Worm (Caenorhabditis elegans): Measurements from ENCODE around the gene cnnm-5.

The cnnm-5 gene

DNA sequence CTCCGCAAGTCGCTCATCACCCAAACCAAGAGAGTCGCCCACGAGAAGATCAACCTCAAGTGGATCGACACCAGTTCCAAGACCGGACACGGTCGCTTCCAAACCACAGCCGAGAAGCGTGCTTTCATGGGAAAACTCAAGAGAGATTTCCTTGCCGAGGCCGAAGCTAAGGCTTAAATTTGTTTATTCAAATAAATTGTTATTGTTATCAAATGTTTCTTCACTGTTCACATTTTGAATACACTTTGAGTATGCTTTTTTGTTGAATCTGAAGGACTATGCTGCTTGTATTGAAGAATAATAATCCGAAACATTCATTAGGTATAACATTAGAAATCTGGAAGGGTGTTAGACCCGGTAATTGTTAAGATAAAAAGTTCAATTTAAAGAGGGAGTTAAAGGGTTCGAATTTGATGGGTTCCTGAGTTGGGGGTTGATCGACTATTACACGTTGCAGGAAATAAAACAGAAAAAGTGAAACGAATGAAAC is 40.3 kb upstream of the cnnm-5 start (continued):
- TF ChIP-seq egl-27 (tag; optimal IDR thresholded peaks at IDR 0.05) (no peak), fkh-8 (tag; optimal IDR thresholded peaks at IDR 0.05) (no peak), nhr-12 (tag; optimal IDR thresholded peaks at IDR 0.05) (no peak), tbx-2 (tag; optimal IDR thresholded peaks at IDR 0.05) (no peak), Y116A8C.19 (tag; optimal IDR thresholded peaks at IDR 0.05; ENCODE audit: borderline replicate concordance) (no peak), lin-35 (GFP tag; optimal IDR thresholded peaks at IDR 0.05) (peak in 1 of 2 experiments; percentile 15), unc-130 (tag; optimal IDR thresholded peaks at IDR 0.05) (no peak), ztf-11 (tag; optimal IDR thresholded peaks at IDR 0.05) (no peak), ceh-90 (tag; optimal IDR thresholded peaks at IDR 0.05) (no peak), zag-1 (tag; optimal IDR thresholded peaks at IDR 0.05) (no peak), pqm-1 (tag; optimal IDR thresholded peaks at IDR 0.05) (no peak), nhr-11 (tag; optimal IDR thresholded peaks at IDR 0.05) (peak; percentile 25), lin-13 (GFP tag; optimal IDR thresholded peaks at IDR 0.05) (no peak), xbp-1 (tag; optimal IDR thresholded peaks at IDR 0.05) (peak; percentile 19), isw-1 (GFP tag; IDR thresholded peaks at IDR 0.05) (no peak), fos-1 (tag; optimal IDR thresholded peaks at IDR 0.05) (peak; percentile 66), tlp-1 (tag; optimal IDR thresholded peaks at IDR 0.05) (no peak), nhr-47 (tag; optimal IDR thresholded peaks at IDR 0.05) (peak; percentile 6), nhr-76 (tag; optimal IDR thresholded peaks at IDR 0.05) (no peak), nhr-90 (tag; optimal IDR thresholded peaks at IDR 0.05; ENCODE audit: poor library complexity) (peak; percentile 17), ceh-8 (GFP tag; optimal IDR thresholded peaks at IDR 0.05) (no peak), ama-1 (optimal IDR thresholded peaks at IDR 0.05) (peak; percentile 31)

DNA sequence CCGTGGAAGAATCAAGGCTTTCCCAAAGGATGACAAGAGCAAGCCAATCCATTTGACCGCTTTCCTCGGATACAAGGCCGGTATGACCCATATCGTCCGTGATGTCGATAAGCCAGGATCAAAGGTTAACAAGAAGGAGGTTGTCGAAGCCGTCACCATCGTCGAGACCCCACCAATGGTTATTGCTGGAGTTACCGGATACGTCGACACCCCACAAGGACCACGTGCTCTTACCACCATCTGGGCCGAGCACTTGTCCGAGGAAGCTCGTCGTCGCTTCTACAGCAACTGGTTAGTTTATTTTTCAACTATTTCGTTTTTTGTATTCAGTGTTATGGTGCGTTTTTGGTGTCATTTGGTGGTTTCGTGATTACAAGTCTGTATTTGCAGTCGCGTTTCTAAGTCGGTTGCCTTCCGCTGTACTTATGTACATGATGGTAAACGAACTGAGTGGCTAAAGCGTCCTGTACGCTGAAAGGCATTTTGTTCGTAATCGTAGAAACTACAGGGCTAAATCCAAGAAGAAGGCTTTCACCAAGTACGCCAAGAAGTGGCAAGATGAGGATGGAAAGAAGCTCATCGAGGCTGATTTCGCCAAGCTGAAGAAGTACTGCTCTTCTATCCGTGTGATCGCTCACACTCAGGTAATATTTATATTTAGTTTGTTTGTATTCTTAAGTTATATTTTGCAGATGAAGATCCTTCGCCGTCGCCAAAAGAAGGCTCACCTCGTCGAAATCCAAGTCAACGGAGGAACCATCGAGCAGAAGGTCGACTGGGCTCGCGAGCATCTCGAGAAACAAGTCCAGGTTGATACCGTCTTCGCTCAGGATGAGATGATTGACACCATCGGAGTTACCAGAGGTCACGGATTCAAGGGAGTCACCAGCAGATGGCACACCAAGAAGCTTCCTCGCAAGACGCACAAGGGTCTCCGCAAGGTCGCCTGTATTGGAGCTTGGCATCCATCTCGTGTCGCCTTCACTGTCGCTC is 39.2 kb upstream of the cnnm-5 start:
- TF ChIP-seq efl-1 (optimal IDR thresholded peaks at IDR 0.05) (no peak), efl-1 (GFP tag; optimal IDR thresholded peaks at IDR 0.05 in 1 of 2) (peak in 1 of 2 experiments; percentile 77), vab-15 (tag; optimal IDR thresholded peaks at IDR 0.05) (peak; percentile 14), alr-1 (tag; optimal IDR thresholded peaks at IDR 0.05; ENCODE audit: borderline replicate concordance) (peak; percentile 80), ceh-90 (tag; optimal IDR thresholded peaks at IDR 0.05) (no peak)

- TF ChIP-seq fkh-10 (GFP tag; optimal IDR thresholded peaks at IDR 0.05): peak; percentile 100
- no peak for TF ChIP-seq sptf-1 (tag; optimal IDR thresholded peaks at IDR 0.05)
- peak; percentile 100 for TF ChIP-seq fkh-8 (tag; optimal IDR thresholded peaks at IDR 0.05)
- TF ChIP-seq nhr-20 (tag; optimal IDR thresholded peaks at IDR 0.05): peak; percentile 100
- peak; percentile 97 for TF ChIP-seq fkh-4 (tag; optimal IDR thresholded peaks at IDR 0.05; ENCODE audit: borderline replicate concordance)
- peak; percentile 100 for TF ChIP-seq mep-1 (tag; optimal IDR thresholded peaks at IDR 0.05)
- peak; percentile 95 for TF ChIP-seq snpc-4 (tag; optimal IDR thresholded peaks at IDR 0.05)
- TF ChIP-seq C34B4.2 (tag; optimal IDR thresholded peaks at IDR 0.05): peak; percentile 99
- TF ChIP-seq efl-3 (GFP tag; optimal IDR thresholded peaks at IDR 0.05): peak; percentile 100
- TF ChIP-seq pag-3 (tag; optimal IDR thresholded peaks at IDR 0.05; ENCODE audit: borderline replicate concordance, insufficient read depth): peak; percentile 64
- peak; percentile 100 for TF ChIP-seq ceh-82 (tag; optimal IDR thresholded peaks at IDR 0.05)
- peak; percentile 100 for TF ChIP-seq nhr-71 (tag; optimal IDR thresholded peaks at IDR 0.05)
- TF ChIP-seq nhr-85 (tag): peak; percentile 100
- peak; percentile 100 for TF ChIP-seq lin-15B (tag; optimal IDR thresholded peaks at IDR 0.05)
- TF ChIP-seq zag-1 (tag; optimal IDR thresholded peaks at IDR 0.05): peak; percentile 99
- peak; percentile 98 for TF ChIP-seq nhr-76 (tag; optimal IDR thresholded peaks at IDR 0.05)
- peak; percentile 100 for TF ChIP-seq lin-35 (GFP tag; optimal IDR thresholded peaks at IDR 0.05)
- peak; percentile 99 for TF ChIP-seq aha-1 (tag; optimal IDR thresholded peaks at IDR 0.05)
- no peak for TF ChIP-seq tlp-1 (tag; optimal IDR thresholded peaks at IDR 0.05)
- TF ChIP-seq blmp-1 (tag; optimal IDR thresholded peaks at IDR 0.05): peak; percentile 98
- TF ChIP-seq egl-27 (tag; optimal IDR thresholded peaks at IDR 0.05): peak; percentile 95 to 96
- peak; percentile 100 for TF ChIP-seq ets-5 (GFP tag; IDR thresholded peaks at IDR 0.05)
- TF ChIP-seq isw-1 (GFP tag; IDR thresholded peaks at IDR 0.05): peak; percentile 100
- no peak for TF ChIP-seq alr-1 (tag; optimal IDR thresholded peaks at IDR 0.05; ENCODE audit: borderline replicate concordance)
- TF ChIP-seq lir-3 (tag; optimal IDR thresholded peaks at IDR 0.05; ENCODE audit: poor library complexity): peak; percentile 99
- TF ChIP-seq dpl-1 (GFP tag; optimal IDR thresholded peaks at IDR 0.05): peak; percentile 100
- peak; percentile 100 for TF ChIP-seq sup-37 (GFP tag; optimal IDR thresholded peaks at IDR 0.05)
- peak; percentile 100 for TF ChIP-seq rnt-1 (tag; optimal IDR thresholded peaks at IDR 0.05)
These were observed 38.4 kb upstream of the cnnm-5 start, which contains the start of gene rpl-3 for ce11 chrIII:3867378-3867904. Gene rpl-3, plus strand, starts transcription at chrIII:3867854.

All from whole organism, L1 larva.